Worm (Caenorhabditis elegans) whole organism, L1 larva: ENCODE data around the gene lipl-8.

ENCODE experiments used
- aha-1 ChIP-seq: fragments of 150-350 bp; optimal IDR thresholded peaks from 2 replicates; lab custom pipeline; 2014; ENCODE audit warnings: missing biosample characterization, missing genetic modification characterization
- aly-2 ChIP-seq: fragments of 150-350 bp; optimal IDR thresholded peaks from 2 replicates; lab custom pipeline; 2014; ENCODE audit warnings: missing biosample characterization, missing genetic modification characterization
- grh-1 ChIP-seq: fragments of 200-800 bp; sonication (Bioruptor generic); IDR thresholded peaks from 2 replicates; pipeline ENCODE4 v1.3.6; 2022; ENCODE audit warnings: missing genetic modification reagents, missing genetic modification characterization, missing compliant biosample characterization
- lir-3 ChIP-seq: sonication (generic microtip); optimal IDR thresholded peaks from 2 replicates; lab custom pipeline; 2016; ENCODE audit warnings: mild to moderate bottlenecking, missing genetic modification characterization, moderate library complexity, missing compliant biosample characterization; ENCODE audit not compliant: poor library complexity
- snpc-4 ChIP-seq: fragments of 150-350 bp; optimal IDR thresholded peaks from 2 replicates; lab custom pipeline; 2014; ENCODE audit warnings: missing biosample characterization, missing genetic modification characterization
- snu-23 ChIP-seq: sonication (generic microtip); optimal IDR thresholded peaks from 2 replicates; lab custom pipeline; 2016; ENCODE audit warnings: missing genetic modification characterization, missing compliant biosample characterization
- zag-1 ChIP-seq: fragments of 150-350 bp; optimal IDR thresholded peaks from 2 replicates; lab custom pipeline; 2014; ENCODE audit warnings: missing biosample characterization, missing genetic modification characterization
- ztf-11 ChIP-seq, 2 experiments: sonication (generic microtip); optimal IDR thresholded peaks; 2 replicates each; lab custom pipeline; 2016 to 2017; ENCODE audit warnings: missing genetic modification characterization in 2 of 2, missing biosample characterization in 1 of 2, missing compliant biosample characterization in 1 of 2

DNA sequence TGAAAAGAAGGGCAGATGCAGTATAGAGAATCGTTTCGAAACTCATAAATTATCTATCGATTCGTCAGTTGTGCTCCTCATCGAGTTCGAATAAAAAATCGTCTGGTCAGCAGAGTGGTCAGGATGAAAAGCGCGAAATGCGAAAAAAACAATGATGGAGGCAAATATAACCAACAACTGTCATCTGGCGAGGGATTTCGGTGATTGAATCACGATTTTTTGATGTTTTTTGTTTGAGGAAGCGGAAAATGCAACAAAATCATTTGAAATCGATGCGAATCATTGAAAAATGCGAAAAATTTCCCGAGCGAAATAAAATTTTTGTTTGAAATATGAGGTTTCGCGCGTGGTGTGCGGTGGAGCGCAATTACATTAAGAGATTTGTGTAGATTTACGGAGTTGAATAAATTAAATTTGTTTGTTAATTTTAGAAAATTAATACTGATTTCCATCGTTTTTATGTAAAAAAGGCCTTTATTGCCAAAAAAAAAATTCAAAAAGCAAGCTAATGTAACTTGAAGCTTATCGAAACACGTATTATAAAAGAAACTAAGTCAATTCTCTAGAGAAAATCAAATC, 14.2 kb downstream of the lipl-8 start, which contains the start of gene unc-61:
- TF ChIP-seq lir-3 (tag; lab: Kevin White, UChicago) (no peak), snu-23 (GFP tag; lab: Kevin White, UChicago) (peak; percentile 38), aly-2 (tag; lab: Kevin White, UChicago) (no peak), grh-1 (GFP tag; lab: Robert Waterston, UW) (no peak), zag-1 (no peak), snpc-4 (tag; lab: Kevin White, UChicago) (no peak), aha-1 (tag; lab: Kevin White, UChicago) (no peak), ztf-11 (tag; optimal IDR thresholded peaks at IDR 0.05; lab: Kevin White, UChicago) (no peak)
